Fruit fly (Drosophila melanogaster) whole organism, embryonic: ENCODE results near the gene qm.

Source experiments
- Asciz ChIP-seq: fragments of 200-800 bp; sonication (Bioruptor generic); optimal IDR thresholded peaks from 2 replicates; lab custom pipeline; 2017; ENCODE audit warnings: missing biosample characterization, mild to moderate bottlenecking, missing genetic modification characterization, missing genetic modification reagents
- B-H1 ChIP-seq: fragments of 200-800 bp; sonication (Bioruptor generic); IDR thresholded peaks from 3 replicates; pipeline ENCODE4 v1.3.6; 2022; ENCODE audit warnings: missing biosample characterization, missing genetic modification characterization
- CG1024 ChIP-seq: fragments of 200-800 bp; sonication (Bioruptor generic); IDR thresholded peaks from 2 replicates; pipeline ENCODE4 v1.3.6; 2022; ENCODE audit warnings: missing biosample characterization, missing genetic modification characterization
- CG10366 ChIP-seq: fragments of 200-800 bp; sonication (Bioruptor generic); IDR thresholded peaks from 2 replicates; pipeline ENCODE4 v1.3.6; 2022; ENCODE audit warnings: missing biosample characterization, missing genetic modification characterization
- CG10654 ChIP-seq: fragments of 200-800 bp; sonication (Bioruptor generic); optimal IDR thresholded peaks from 2 replicates; lab custom pipeline; 2016; ENCODE audit warnings: missing biosample characterization, missing genetic modification characterization
- CG12744 ChIP-seq: fragments of 200-800 bp; sonication (Bioruptor generic); optimal IDR thresholded peaks from 2 replicates; lab custom pipeline; 2016; ENCODE audit warnings: missing biosample characterization, missing genetic modification characterization
- CG13287 ChIP-seq: fragments of 200-800 bp; sonication (Bioruptor generic); IDR thresholded peaks from 2 replicates; pipeline ENCODE4 v1.3.6; 2022; ENCODE audit warnings: missing biosample characterization, missing genetic modification characterization; ENCODE audit not compliant: partially characterized antibody
- CG14441 ChIP-seq: fragments of 200-800 bp; sonication (Bioruptor generic); IDR thresholded peaks from 2 replicates; pipeline ENCODE4 v1.3.6; 2022; ENCODE audit warnings: missing biosample characterization, missing genetic modification characterization
- CG17361 ChIP-seq: fragments of 200-800 bp; sonication (Bioruptor generic); IDR thresholded peaks from 3 replicates; pipeline ENCODE4 v1.3.6; 2022; ENCODE audit warnings: missing biosample characterization, missing genetic modification characterization
- CG17829 ChIP-seq: fragments of 200-800 bp; optimal IDR thresholded peaks from 2 replicates; lab custom pipeline; 2019; ENCODE audit warnings: missing biosample characterization, mild to moderate bottlenecking, missing genetic modification characterization, moderate library complexity
- CG18011 ChIP-seq: fragments of 200-800 bp; sonication (Bioruptor generic); optimal IDR thresholded peaks from 2 replicates; lab custom pipeline; 2017; ENCODE audit warnings: missing biosample characterization, missing genetic modification characterization, mild to moderate bottlenecking, moderate library complexity, missing genotype
- CG18262 ChIP-seq: fragments of 200-800 bp; optimal IDR thresholded peaks from 3 replicates; lab custom pipeline; 2019; ENCODE audit warnings: missing biosample characterization, mild to moderate bottlenecking, missing genetic modification characterization, moderate library complexity
- CG2875 ChIP-seq: fragments of 200-800 bp; sonication (Bioruptor generic); optimal IDR thresholded peaks from 2 replicates; lab custom pipeline; 2017; ENCODE audit warnings: missing biosample characterization, mild to moderate bottlenecking, missing genetic modification characterization, missing genetic modification reagents
- CG30431 ChIP-seq: fragments of 200-800 bp; sonication (Bioruptor generic); optimal IDR thresholded peaks from 2 replicates; lab custom pipeline; 2017; ENCODE audit warnings: missing biosample characterization, missing genetic modification characterization
- CG31388 ChIP-seq: fragments of 200-800 bp; sonication (Bioruptor generic); optimal IDR thresholded peaks from 2 replicates; lab custom pipeline; 2016; ENCODE audit warnings: missing biosample characterization, missing genetic modification characterization
- CG31441 ChIP-seq: fragments of 200-800 bp; sonication (Bioruptor generic); IDR thresholded peaks from 2 replicates; pipeline ENCODE4 v1.3.6; 2022; ENCODE audit warnings: missing biosample characterization, missing genetic modification characterization
- CG33213 ChIP-seq: fragments of 200-800 bp; sonication (Bioruptor generic); optimal IDR thresholded peaks from 3 replicates; lab custom pipeline; 2016; ENCODE audit warnings: missing biosample characterization, missing genetic modification characterization
- CG3995 ChIP-seq: fragments of 200-800 bp; sonication (Bioruptor generic); optimal IDR thresholded peaks from 3 replicates; lab custom pipeline; 2016; ENCODE audit warnings: missing biosample characterization, missing genetic modification characterization
- CG43689 ChIP-seq: fragments of 200-800 bp; sonication (Bioruptor generic); IDR thresholded peaks from 2 replicates; pipeline ENCODE4 v1.3.6; 2022; ENCODE audit warnings: missing biosample characterization, missing genetic modification characterization
- CG4854 ChIP-seq: fragments of 200-800 bp; sonication (Bioruptor generic); optimal IDR thresholded peaks from 2 replicates; lab custom pipeline; 2016; ENCODE audit warnings: missing biosample characterization, missing genetic modification characterization, inconsistent platforms
- CG6813 ChIP-seq: fragments of 200-800 bp; sonication (Bioruptor generic); optimal IDR thresholded peaks from 2 replicates; lab custom pipeline; 2017; ENCODE audit warnings: missing biosample characterization, missing genetic modification characterization, mild to moderate bottlenecking, moderate library complexity, missing genetic modification reagents
- CG6854 ChIP-seq: fragments of 200-800 bp; sonication (Bioruptor generic); optimal IDR thresholded peaks from 3 replicates; lab custom pipeline; 2017; ENCODE audit warnings: missing biosample characterization, mild to moderate bottlenecking, missing genetic modification characterization
- CG7271 ChIP-seq: fragments of 200-800 bp; sonication (Bioruptor generic); optimal IDR thresholded peaks from 2 replicates; lab custom pipeline; 2018; ENCODE audit warnings: missing biosample characterization, mild to moderate bottlenecking, missing genetic modification characterization, moderate library complexity
- CG7987 ChIP-seq: fragments of 200-800 bp; sonication (Bioruptor generic); optimal IDR thresholded peaks from 2 replicates; lab custom pipeline; 2018; ENCODE audit warnings: missing biosample characterization, mild to moderate bottlenecking, missing genetic modification characterization, moderate library complexity
- CG8290 ChIP-seq, 3 experiments: fragments of 200-800 bp; sonication (Bioruptor generic); optimal IDR thresholded peaks; 2 replicates each; lab custom pipeline; 2016 to 2019; ENCODE audit warnings: missing biosample characterization in 3 of 3, missing genetic modification characterization in 3 of 3, mild to moderate bottlenecking in 2 of 3, moderate library complexity in 1 of 3
- HLH3B ChIP-seq: fragments of 200-800 bp; sonication (Bioruptor generic); IDR thresholded peaks from 2 replicates; pipeline ENCODE4 v1.3.6; 2022; ENCODE audit warnings: missing biosample characterization, missing genetic modification characterization
- Hr78 ChIP-seq, 2 experiments: fragments of 200-800 bp in 1 of 2; fragments of >200 bp in 1 of 2; sonication (Bioruptor generic) in 1 of 2; optimal IDR thresholded peaks; 2 replicates each; lab custom pipeline; 2017 to 2019; ENCODE audit warnings: missing biosample characterization in 2 of 2, missing genetic modification characterization in 2 of 2, mild to moderate bottlenecking in 1 of 2, moderate library complexity in 1 of 2
- NFAT ChIP-seq: fragments of 200-800 bp; sonication (Bioruptor generic); IDR thresholded peaks from 2 replicates; pipeline ENCODE4 v1.3.6; 2022; ENCODE audit warnings: missing biosample characterization, missing genetic modification characterization
- NK7.1 ChIP-seq: fragments of 200-800 bp; sonication (Bioruptor generic); optimal IDR thresholded peaks from 3 replicates; lab custom pipeline; 2016; ENCODE audit warnings: missing biosample characterization, missing genetic modification characterization
- Oli ChIP-seq: fragments of 200-800 bp; sonication (Bioruptor generic); optimal IDR thresholded peaks from 2 replicates; lab custom pipeline; 2018; ENCODE audit warnings: missing biosample characterization, mild to moderate bottlenecking, missing genetic modification characterization, moderate library complexity
- Pdp1 ChIP-seq, 2 experiments: fragments of 200-800 bp; sonication (Bioruptor generic); optimal IDR thresholded peaks; 3 replicates each; lab custom pipeline; 2016; ENCODE audit warnings: missing biosample characterization in 2 of 2, missing genetic modification characterization in 2 of 2, mild to moderate bottlenecking in 1 of 2, moderate library complexity in 1 of 2
- Spps ChIP-seq: fragments of 200-800 bp; sonication (Bioruptor generic); optimal IDR thresholded peaks from 2 replicates; lab custom pipeline; 2018; ENCODE audit warnings: missing biosample characterization, mild to moderate bottlenecking, missing genetic modification characterization
- YL-1 ChIP-seq: fragments of 200-800 bp; sonication (Bioruptor generic); optimal IDR thresholded peaks from 3 replicates; lab custom pipeline; 2017; ENCODE audit warnings: missing biosample characterization, mild to moderate bottlenecking, missing genetic modification characterization
- abd-A ChIP-seq: fragments of 200-800 bp; sonication (Bioruptor generic); optimal IDR thresholded peaks from 3 replicates; lab custom pipeline; 2019; ENCODE audit warnings: missing biosample characterization, mild to moderate bottlenecking, missing genetic modification characterization, moderate library complexity
- aop ChIP-seq: fragments of 200-800 bp; sonication (Bioruptor generic); IDR thresholded peaks from 2 replicates; pipeline ENCODE4 v1.3.6; 2022; ENCODE audit warnings: missing biosample characterization, missing genetic modification characterization
- dmrt99B ChIP-seq: fragments of 200-800 bp; sonication (Bioruptor generic); optimal IDR thresholded peaks from 2 replicates; lab custom pipeline; 2018; ENCODE audit warnings: missing biosample characterization, mild to moderate bottlenecking, missing genetic modification characterization, moderate library complexity
- exex ChIP-seq: fragments of 200-800 bp; sonication (Bioruptor generic); optimal IDR thresholded peaks from 4 replicates; lab custom pipeline; 2018; ENCODE audit warnings: missing biosample characterization, mild to moderate bottlenecking, missing genetic modification characterization, moderate library complexity
- gce ChIP-seq: fragments of 200-800 bp; sonication (Bioruptor generic); IDR thresholded peaks from 3 replicates; pipeline ENCODE4 v1.3.6; 2022; ENCODE audit warnings: missing biosample characterization, missing genetic modification characterization
- gcm ChIP-seq: fragments of 200-800 bp; sonication (Bioruptor generic); optimal IDR thresholded peaks from 2 replicates; lab custom pipeline; 2019; ENCODE audit warnings: missing biosample characterization, mild to moderate bottlenecking, missing genetic modification characterization, moderate library complexity
- gro ChIP-seq: fragments of 200-800 bp; sonication (Bioruptor generic); optimal IDR thresholded peaks from 2 replicates; lab custom pipeline; 2016; ENCODE audit warnings: missing biosample characterization, missing genetic modification characterization
- hth ChIP-seq: fragments of >200 bp; optimal IDR thresholded peaks from 2 replicates; lab custom pipeline; 2017; ENCODE audit warnings: inconsistent platforms
- inv ChIP-seq: fragments of 200-800 bp; sonication (Bioruptor generic); IDR thresholded peaks from 2 replicates; pipeline ENCODE4 v1.3.6; 2022; ENCODE audit warnings: missing biosample characterization, missing genetic modification characterization; ENCODE audit not compliant: partially characterized antibody
- kay ChIP-seq: fragments of 200-800 bp; sonication (Bioruptor generic); optimal IDR thresholded peaks from 2 replicates; lab custom pipeline; 2016; ENCODE audit warnings: missing biosample characterization, missing genetic modification characterization
- lilli ChIP-seq: fragments of 200-800 bp; sonication (Bioruptor generic); optimal IDR thresholded peaks from 3 replicates; lab custom pipeline; 2016; ENCODE audit warnings: missing biosample characterization, missing genetic modification characterization
- pb ChIP-seq: fragments of 200-800 bp; sonication (Bioruptor generic); optimal IDR thresholded peaks from 3 replicates; lab custom pipeline; 2016; ENCODE audit warnings: missing biosample characterization, missing genetic modification characterization
- pho ChIP-seq: fragments of 200-800 bp; sonication (Bioruptor generic); optimal IDR thresholded peaks from 2 replicates; lab custom pipeline; 2016; ENCODE audit warnings: missing biosample characterization, missing genetic modification characterization
- psq ChIP-seq: fragments of 200-800 bp; sonication (Bioruptor generic); optimal IDR thresholded peaks from 2 replicates; lab custom pipeline; 2017; ENCODE audit warnings: missing biosample characterization, missing genetic modification characterization
- row ChIP-seq: fragments of 200-800 bp; sonication (Bioruptor generic); IDR thresholded peaks from 3 replicates; pipeline ENCODE4 v1.3.6; 2022; ENCODE audit warnings: missing biosample characterization, missing genetic modification characterization
- stc ChIP-seq: fragments of 200-800 bp; sonication (Bioruptor generic); IDR thresholded peaks from 2 replicates; pipeline ENCODE4 v1.3.6; 2022; ENCODE audit warnings: missing biosample characterization, missing genetic modification characterization
- yki ChIP-seq: fragments of >200 bp; optimal IDR thresholded peaks from 3 replicates; lab custom pipeline; 2018

qm gene

DNA sequence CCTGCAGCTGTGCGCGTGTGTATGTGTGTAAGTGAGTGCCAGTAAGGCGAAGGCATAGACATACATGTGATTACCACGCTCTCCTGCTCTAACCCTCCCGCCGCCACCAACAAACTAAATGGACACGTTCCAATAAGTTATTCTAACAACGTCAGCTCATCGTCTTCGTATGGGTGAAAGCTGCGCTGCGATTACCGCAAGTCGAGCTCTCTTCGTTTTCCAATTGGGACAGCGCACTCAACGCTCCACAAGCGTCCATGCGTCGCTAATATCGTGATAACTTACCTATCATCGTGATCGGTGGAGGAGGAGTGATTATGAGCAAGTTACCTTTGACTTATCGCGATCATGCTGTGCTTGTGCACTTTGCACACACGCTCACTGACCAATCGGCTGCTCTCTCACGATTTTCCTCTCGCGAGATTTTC, 13.0 kb downstream of the qm start (continued):
- TF ChIP-seq inv (GFP tag; lab: Robert Waterston, UW) (no peak), B-H1 (GFP tag; lab: Robert Waterston, UW) (no peak), Oli (tag; lab: Kevin White, UChicago) (no peak), lilli (GFP tag; lab: Kevin White, UChicago) (no peak), CG8290 (GFP tag; optimal IDR thresholded peaks at IDR 0.05; lab: Kevin White, UChicago) (no peak), CG8290 (tag; optimal IDR thresholded peaks at IDR 0.05; lab: Kevin White, UChicago) (peak in 1 of 2 experiments; percentile 8), CG6813 (GFP tag; lab: Kevin White, UChicago) (peak; percentile 18), NFAT (GFP tag; lab: Robert Waterston, UW) (no peak), gcm (GFP tag; lab: Kevin White, UChicago) (no peak), psq (GFP tag; lab: Kevin White, UChicago) (no peak), CG3995 (GFP tag; lab: Kevin White, UChicago) (peak; percentile 75), CG30431 (no peak), exex (tag; lab: Kevin White, UChicago) (peak; percentile 71), CG18011 (GFP tag; lab: Kevin White, UChicago) (no peak), CG12744 (no peak), dmrt99B (tag; lab: Kevin White, UChicago) (peak; percentile 32), pho (GFP tag; lab: Kevin White, UChicago) (no peak), yki (no peak), kay (GFP tag; lab: Kevin White, UChicago) (no peak), Asciz (GFP tag; lab: Kevin White, UChicago) (peak; percentile 59), CG17361 (no peak), CG13287 (GFP tag; lab: Robert Waterston, UW) (no peak), Pdp1 (GFP tag; optimal IDR thresholded peaks at IDR 0.05; lab: Kevin White, UChicago) (peak in 1 of 2 experiments; percentile 51), CG1024 (peak; percentile 46; the same call in 1 of the 2 replicates), aop (GFP tag; lab: Robert Waterston, UW) (no peak), Hr78 (GFP tag; optimal IDR thresholded peaks at IDR 0.05; lab: Kevin White, UChicago) (peak in 1 of 2 experiments; percentile 95), CG2875 (GFP tag; lab: Kevin White, UChicago) (no peak), stc (GFP tag; lab: Robert Waterston, UW) (peak; percentile 38; the same call in 1 of the 2 replicates), hth (lab: Kevin White, UChicago) (no peak), HLH3B (GFP tag; lab: Robert Waterston, UW) (peak; percentile 58; the same call in 1 of the 2 replicates), CG7271 (tag; lab: Kevin White, UChicago) (no peak), CG33213 (GFP tag; lab: Kevin White, UChicago) (no peak), CG7987 (GFP tag; lab: Kevin White, UChicago) (peak; percentile 4), CG43689 (GFP tag; lab: Robert Waterston, UW) (no peak), CG18262 (tag; lab: Kevin White, UChicago) (peak; percentile 2), CG17829 (tag; lab: Kevin White, UChicago) (peak; percentile 9), Spps (no peak), CG6854 (GFP tag; lab: Kevin White, UChicago) (no peak), YL-1 (GFP tag; lab: Kevin White, UChicago) (peak; percentile 4), CG31441 (GFP tag; lab: Robert Waterston, UW) (peak; percentile 39; the same call in 1 of the 2 replicates), gro (GFP tag; lab: Kevin White, UChicago) (peak; percentile 40), CG4854 (GFP tag; lab: Kevin White, UChicago) (no peak), pb (GFP tag; lab: Kevin White, UChicago) (no peak), gce (GFP tag; lab: Robert Waterston, UW) (peak; percentile 47; the same call in 1 of the 3 replicates), CG14441 (peak; percentile 31; the same call in 1 of the 2 replicates), CG31388 (no peak), row (GFP tag; lab: Robert Waterston, UW) (peak; percentile 46; the same call in 2 of the 3 replicates), abd-A (tag; lab: Kevin White, UChicago) (no peak), NK7.1 (GFP tag; lab: Kevin White, UChicago) (no peak), CG10366 (GFP tag; lab: Robert Waterston, UW) (no peak), CG10654 (GFP tag; lab: Kevin White, UChicago) (no peak)
